Worm (Caenorhabditis elegans): ENCODE measurements around the gene ric-8.

Gene ric-8

ce11 chrIV:2642673-2643072 is at the start of gene ric-8:
ric-8 (plus strand) TSS chrIV:2642973.
- TF ChIP-seq nhr-12 (tag; optimal IDR thresholded peaks at IDR 0.05) (no peak), tbx-2 (tag; optimal IDR thresholded peaks at IDR 0.05) (no peak), elt-2 (tag; optimal IDR thresholded peaks at IDR 0.05) (no peak), hmg-11 (tag; optimal IDR thresholded peaks at IDR 0.05) (no peak), mdl-1 (tag; optimal IDR thresholded peaks at IDR 0.05) (no peak), nhr-237 (tag; optimal IDR thresholded peaks at IDR 0.05) (no peak), lsy-12 (tag; optimal IDR thresholded peaks at IDR 0.05) (no peak), nhr-67 (tag; optimal IDR thresholded peaks at IDR 0.05) (no peak), R02D3.7 (tag; optimal IDR thresholded peaks at IDR 0.05) (no peak), ztf-11 (tag; optimal IDR thresholded peaks at IDR 0.05) (no peak), fos-1 (tag; optimal IDR thresholded peaks at IDR 0.05) (no peak), zag-1 (tag; optimal IDR thresholded peaks at IDR 0.05) (no peak), nhr-11 (tag; optimal IDR thresholded peaks at IDR 0.05) (no peak)

- no peak for TF ChIP-seq hmg-11 (tag; optimal IDR thresholded peaks at IDR 0.05)
- TF ChIP-seq ztf-4 (tag; optimal IDR thresholded peaks at IDR 0.05), result no peak
- TF ChIP-seq nhr-28 (tag; optimal IDR thresholded peaks at IDR 0.05), result no peak
- no peak for TF ChIP-seq ceh-16 (tag; optimal IDR thresholded peaks at IDR 0.05)
- TF ChIP-seq nhr-12 (tag; optimal IDR thresholded peaks at IDR 0.05), result no peak
- no peak for TF ChIP-seq ceh-9 (tag; optimal IDR thresholded peaks at IDR 0.05)
- no peak for TF ChIP-seq ama-1 (optimal IDR thresholded peaks at IDR 0.05)
- no peak for TF ChIP-seq nhr-77 (tag; optimal IDR thresholded peaks at IDR 0.05)
- no peak for TF ChIP-seq elt-2 (tag; optimal IDR thresholded peaks at IDR 0.05)
- TF ChIP-seq ceh-28 (tag; optimal IDR thresholded peaks at IDR 0.05), result no peak
- TF ChIP-seq elt-3 (tag; optimal IDR thresholded peaks at IDR 0.05), result no peak
Measured at ce11 chrIV:2597417-2597816, 45.4 kb upstream of the ric-8 start, which contains the start of gene Y69A2AR.47. Y69A2AR.47 (plus strand) TSS chrIV:2597717.

- TF ChIP-seq nhr-11 (tag; optimal IDR thresholded peaks at IDR 0.05) (peak; percentile 1), lsy-12 (tag; optimal IDR thresholded peaks at IDR 0.05) (no peak), lin-39 (tag; optimal IDR thresholded peaks at IDR 0.05) (peak; percentile 64), nhr-23 (tag; optimal IDR thresholded peaks at IDR 0.05) (peak; percentile 76), jun-1 (tag; optimal IDR thresholded peaks at IDR 0.05) (peak; percentile 87), ceh-82 (tag; optimal IDR thresholded peaks at IDR 0.05) (peak; percentile 23), snpc-4 (tag; optimal IDR thresholded peaks at IDR 0.05) (peak; percentile 21), ceh-16 (tag; optimal IDR thresholded peaks at IDR 0.05) (no peak), R02D3.7 (tag; optimal IDR thresholded peaks at IDR 0.05) (peak; percentile 51), ztf-4 (tag; optimal IDR thresholded peaks at IDR 0.05) (peak; percentile 36), nfya-1 (tag; optimal IDR thresholded peaks at IDR 0.05; ENCODE audit: insufficient read depth) (peak; percentile 94), elt-2 (tag; optimal IDR thresholded peaks at IDR 0.05) (peak; percentile 64), aly-2 (tag; optimal IDR thresholded peaks at IDR 0.05) (no peak), ama-1 (optimal IDR thresholded peaks at IDR 0.05) (peak; percentile 88), ceh-9 (tag; optimal IDR thresholded peaks at IDR 0.05) (no peak), skn-1 (tag; optimal IDR thresholded peaks at IDR 0.05) (peak; percentile 27), nhr-12 (tag; optimal IDR thresholded peaks at IDR 0.05) (no peak), nhr-67 (tag; optimal IDR thresholded peaks at IDR 0.05) (no peak), nhr-25 (tag; optimal IDR thresholded peaks at IDR 0.05) (peak; percentile 86), ztf-11 (tag; optimal IDR thresholded peaks at IDR 0.05) (no peak), ZK546.5 (tag; optimal IDR thresholded peaks at IDR 0.05) (no peak), nhr-43 (tag; optimal IDR thresholded peaks at IDR 0.05; ENCODE audit: poor library complexity, severe bottlenecking) (peak; percentile 49), elt-1 (tag; optimal IDR thresholded peaks at IDR 0.05) (peak; percentile 8), nhr-76 (tag; optimal IDR thresholded peaks at IDR 0.05) (no peak), eor-1 (tag; optimal IDR thresholded peaks at IDR 0.05) (no peak), egl-27 (tag; optimal IDR thresholded peaks at IDR 0.05) (no peak), mdl-1 (tag; optimal IDR thresholded peaks at IDR 0.05) (peak; percentile 42), zag-1 (tag; optimal IDR thresholded peaks at IDR 0.05) (no peak), fkh-2 (tag; optimal IDR thresholded peaks at IDR 0.05) (no peak), egl-5 (tag; optimal IDR thresholded peaks at IDR 0.05) (peak; percentile 67), lin-15B (tag; optimal IDR thresholded peaks at IDR 0.05) (peak; percentile 79), hmg-11 (tag; optimal IDR thresholded peaks at IDR 0.05) (peak; percentile 92), unc-62 (GFP tag; optimal IDR thresholded peaks at IDR 0.05) (peak; percentile 40), nhr-237 (tag; optimal IDR thresholded peaks at IDR 0.05) (no peak), fkh-10 (GFP tag; optimal IDR thresholded peaks at IDR 0.05) (peak; percentile 68), tbx-2 (tag; optimal IDR thresholded peaks at IDR 0.05) (peak; percentile 44), mml-1 (tag; optimal IDR thresholded peaks at IDR 0.05) (no peak), elt-3 (tag; optimal IDR thresholded peaks at IDR 0.05) (no peak), pha-4 (tag; optimal IDR thresholded peaks at IDR 0.05) (peak; percentile 95), fos-1 (tag; optimal IDR thresholded peaks at IDR 0.05) (peak; percentile 45), daf-12 (tag; optimal IDR thresholded peaks at IDR 0.05) (no peak), nhr-28 (tag; optimal IDR thresholded peaks at IDR 0.05) (no peak), pqm-1 (tag; optimal IDR thresholded peaks at IDR 0.05) (peak; percentile 76), unc-39 (tag; optimal IDR thresholded peaks at IDR 0.05) (no peak), ceh-28 (tag; optimal IDR thresholded peaks at IDR 0.05) (peak; percentile 87), sea-2 (GFP tag; optimal IDR thresholded peaks at IDR 0.05) (peak; percentile 18), nhr-77 (tag; optimal IDR thresholded peaks at IDR 0.05) (no peak)
Measured at ce11 chrIV:2599634-2600033, 43.1 kb upstream of the ric-8 start.

All from whole organism, L3 larva.